Worm (Caenorhabditis elegans) whole organism, L4 larva: Measurements from ENCODE around the gene F49C12.7.
"Not testable (repeated sequence)": the region's sequence is repeated elsewhere in the genome, so short reads cannot be mapped to it uniquely, and the experiment has no call there.

Experiments used
- D1046.2 ChIP-seq: fragments of 200-800 bp; sonication (Bioruptor generic); IDR thresholded peaks from 2 replicates; pipeline ENCODE4 v1.3.6; 2022; ENCODE audit warnings: missing genetic modification characterization, missing compliant biosample characterization
- R02D3.7 ChIP-seq: fragments of 150-350 bp; sonication (generic microtip); optimal IDR thresholded peaks from 3 replicates; lab custom pipeline; 2014; ENCODE audit warnings: missing biosample characterization, missing genetic modification characterization
- Y105C5A.15 ChIP-seq: fragments of 200-800 bp; sonication (Bioruptor generic); IDR thresholded peaks from 2 replicates; pipeline ENCODE4 v1.3.6; 2022; ENCODE audit warnings: missing genetic modification characterization, missing compliant biosample characterization
- Y48G9A.11 ChIP-seq: fragments of 200-800 bp; sonication (Bioruptor generic); IDR thresholded peaks from 2 replicates; pipeline ENCODE4 v1.3.6; 2022; ENCODE audit warnings: missing genetic modification reagents, missing genetic modification characterization, missing compliant biosample characterization
- aha-1 ChIP-seq: fragments of 150-350 bp; peaks from one replicate; lab custom pipeline; 2014; ENCODE audit warnings: missing biosample characterization, missing genetic modification characterization
- aly-2 ChIP-seq: sonication (generic microtip); optimal IDR thresholded peaks from 2 replicates; lab custom pipeline; 2018; ENCODE audit warnings: missing biosample characterization, missing genetic modification characterization
- ceh-28 ChIP-seq: fragments of 150-350 bp; optimal IDR thresholded peaks from 2 replicates; lab custom pipeline; 2014; ENCODE audit warnings: missing biosample characterization, missing genetic modification reagents, missing genetic modification characterization
- ceh-44 ChIP-seq: fragments of 200-800 bp; sonication (Bioruptor generic); IDR thresholded peaks from 2 replicates; pipeline ENCODE4 v1.3.6; 2022; ENCODE audit warnings: missing genetic modification reagents, missing genetic modification characterization, missing compliant biosample characterization
- ces-1 ChIP-seq: fragments of 150-350 bp; sonication (generic microtip); optimal IDR thresholded peaks from 4 replicates; lab custom pipeline; 2014; ENCODE audit warnings: missing biosample characterization, missing genetic modification reagents, missing genetic modification characterization
- daf-12 ChIP-seq: fragments of 150-350 bp; optimal IDR thresholded peaks from 2 replicates; lab custom pipeline; 2014; ENCODE audit warnings: missing biosample characterization, missing genetic modification reagents, missing genetic modification characterization
- dmd-6 ChIP-seq: fragments of 200-800 bp; sonication (Bioruptor generic); IDR thresholded peaks from 2 replicates; pipeline ENCODE4 v1.3.6; 2022; ENCODE audit warnings: missing genetic modification reagents, missing genetic modification characterization, missing compliant biosample characterization
- egl-43 ChIP-seq: fragments of 200-800 bp; sonication (Bioruptor generic); IDR thresholded peaks from 2 replicates; pipeline ENCODE4 v1.3.6; 2022; ENCODE audit warnings: missing genetic modification reagents, missing genetic modification characterization, missing compliant biosample characterization
- gei-8 ChIP-seq: fragments of 200-800 bp; sonication (Bioruptor generic); optimal IDR thresholded peaks from 2 replicates; lab custom pipeline; 2018; ENCODE audit warnings: mild to moderate bottlenecking, missing genetic modification characterization, missing compliant biosample characterization
- hif-1 ChIP-seq, 2 experiments: sonication (generic microtip); optimal IDR thresholded peaks; 2 replicates each; lab custom pipeline; 2016 to 2017; ENCODE audit warnings: missing compliant biosample characterization in 2 of 2, missing genetic modification characterization in 2 of 2, missing genetic modification reagents in 2 of 2, missing genotype in 2 of 2, mild to moderate bottlenecking in 1 of 2
- hmg-1.1 ChIP-seq: fragments of 200-800 bp; sonication (Bioruptor generic); IDR thresholded peaks from 2 replicates; pipeline ENCODE4 v1.3.6; 2022; ENCODE audit warnings: missing genetic modification reagents, missing genetic modification characterization, missing compliant biosample characterization
- jun-1 ChIP-seq: fragments of 150-350 bp; optimal IDR thresholded peaks from 2 replicates; lab custom pipeline; 2014; ENCODE audit warnings: missing biosample characterization, missing genetic modification reagents, missing genetic modification characterization
- lim-7 ChIP-seq: fragments of 200-800 bp; sonication (Bioruptor generic); IDR thresholded peaks from 2 replicates; pipeline ENCODE4 v1.3.6; 2022; ENCODE audit warnings: missing genetic modification characterization, missing compliant biosample characterization
- lin-13 ChIP-seq: fragments of 150-350 bp; optimal IDR thresholded peaks from 2 replicates; lab custom pipeline; 2014; ENCODE audit warnings: missing biosample characterization, missing genetic modification reagents, missing genetic modification characterization
- lir-3 ChIP-seq: sonication (generic microtip); optimal IDR thresholded peaks from 2 replicates; lab custom pipeline; 2016; ENCODE audit warnings: mild to moderate bottlenecking, missing genetic modification characterization, missing compliant biosample characterization
- mdl-1 ChIP-seq, 2 experiments: fragments of 150-350 bp in 1 of 2; sonication (generic microtip) in 1 of 2; optimal IDR thresholded peaks; 2 replicates each; lab custom pipeline; 2014 to 2017; ENCODE audit warnings: missing biosample characterization in 2 of 2, missing genetic modification characterization in 2 of 2
- mes-2 ChIP-seq: sonication (generic microtip); optimal IDR thresholded peaks from 2 replicates; lab custom pipeline; 2016; ENCODE audit warnings: missing genotype, mild to moderate bottlenecking, missing genetic modification characterization, missing compliant biosample characterization; ENCODE audit not compliant: poor library complexity, severe bottlenecking
- nhr-10 ChIP-seq: fragments of 150-350 bp; optimal IDR thresholded peaks from 2 replicates; lab custom pipeline; 2014; ENCODE audit warnings: missing biosample characterization, missing genetic modification characterization
- nhr-11 ChIP-seq: fragments of 150-350 bp; optimal IDR thresholded peaks from 2 replicates; lab custom pipeline; 2014; ENCODE audit warnings: missing biosample characterization, missing genetic modification characterization
- nhr-111 ChIP-seq: fragments of 200-800 bp; sonication (Bioruptor generic); optimal IDR thresholded peaks from 2 replicates; lab custom pipeline; 2018; ENCODE audit warnings: mild to moderate bottlenecking, missing genetic modification characterization, missing compliant biosample characterization
- nhr-237 ChIP-seq: sonication (generic microtip); optimal IDR thresholded peaks from 2 replicates; lab custom pipeline; 2017; ENCODE audit warnings: missing biosample characterization, missing genetic modification characterization
- nhr-28 ChIP-seq: fragments of 150-350 bp; optimal IDR thresholded peaks from 2 replicates; lab custom pipeline; 2014; ENCODE audit warnings: missing biosample characterization, missing genetic modification characterization
- nhr-48 ChIP-seq: sonication (generic microtip); optimal IDR thresholded peaks from 2 replicates; lab custom pipeline; 2016; ENCODE audit warnings: mild to moderate bottlenecking, missing genetic modification characterization, missing compliant biosample characterization
- pqm-1 ChIP-seq: sonication (generic microtip); optimal IDR thresholded peaks from 2 replicates; lab custom pipeline; 2017; ENCODE audit warnings: missing biosample characterization, missing genetic modification characterization
- sdz-12 ChIP-seq: fragments of 200-800 bp; sonication (Bioruptor generic); optimal IDR thresholded peaks from 2 replicates; lab custom pipeline; 2018; ENCODE audit warnings: mild to moderate bottlenecking, missing genetic modification characterization, missing compliant biosample characterization
- set-16 ChIP-seq: fragments of 200-800 bp; sonication (Bioruptor generic); IDR thresholded peaks from 2 replicates; pipeline ENCODE4 v1.3.6; 2022; ENCODE audit warnings: missing genetic modification reagents, missing genetic modification characterization, missing compliant biosample characterization
- tra-1 ChIP-seq: fragments of 200-800 bp; sonication (Bioruptor generic); IDR thresholded peaks from 2 replicates; pipeline ENCODE4 v1.3.6; 2022; ENCODE audit warnings: missing genetic modification reagents, missing genetic modification characterization, missing compliant biosample characterization
- unc-62 ChIP-seq, 3 experiments: fragments of 150-350 bp in 1 of 3; sonication (generic microtip); optimal IDR thresholded peaks in 2 of 3; peaks in 1 of 3; 1 replicate in 1 of 3; 2 replicates in 2 of 3; lab custom pipeline; 2014 to 2017; ENCODE audit warnings: missing biosample characterization in 3 of 3, missing genetic modification characterization in 3 of 3, missing genetic modification reagents in 3 of 3, missing genotype in 1 of 3
- vab-7 ChIP-seq: fragments of 200-800 bp; sonication (Bioruptor generic); IDR thresholded peaks from 2 replicates; pipeline ENCODE4 v1.3.6; 2022; ENCODE audit warnings: missing genetic modification reagents, missing genetic modification characterization, missing compliant biosample characterization
- zfp-2 ChIP-seq: sonication (generic microtip); optimal IDR thresholded peaks from 2 replicates; lab custom pipeline; 2016; ENCODE audit warnings: mild to moderate bottlenecking, missing genetic modification characterization, missing compliant biosample characterization
- zfp-3 ChIP-seq: fragments of 200-800 bp; sonication (Bioruptor generic); conservative IDR thresholded peaks from 2 replicates; pipeline ENCODE4 v1.3.6; 2022; ENCODE audit warnings: missing genetic modification reagents, missing genetic modification characterization, missing compliant biosample characterization
- ztf-11 ChIP-seq: fragments of 150-350 bp; optimal IDR thresholded peaks from 2 replicates; lab custom pipeline; 2014; ENCODE audit warnings: missing biosample characterization, missing genetic modification characterization

F49C12.7 gene

ce11 chrIV:9286305-9286704, 26.4 kb downstream of the F49C12.7 start, which contains the start of gene nhr-267:
Gene nhr-267 (minus strand): TSS chrIV:9286405.
- TF ChIP-seq mdl-1 (tag; optimal IDR thresholded peaks at IDR 0.05; lab: Kevin White, UChicago); dmd-6 (GFP tag; lab: Robert Waterston, UW); ceh-28: not testable (repeated sequence)

DNA sequence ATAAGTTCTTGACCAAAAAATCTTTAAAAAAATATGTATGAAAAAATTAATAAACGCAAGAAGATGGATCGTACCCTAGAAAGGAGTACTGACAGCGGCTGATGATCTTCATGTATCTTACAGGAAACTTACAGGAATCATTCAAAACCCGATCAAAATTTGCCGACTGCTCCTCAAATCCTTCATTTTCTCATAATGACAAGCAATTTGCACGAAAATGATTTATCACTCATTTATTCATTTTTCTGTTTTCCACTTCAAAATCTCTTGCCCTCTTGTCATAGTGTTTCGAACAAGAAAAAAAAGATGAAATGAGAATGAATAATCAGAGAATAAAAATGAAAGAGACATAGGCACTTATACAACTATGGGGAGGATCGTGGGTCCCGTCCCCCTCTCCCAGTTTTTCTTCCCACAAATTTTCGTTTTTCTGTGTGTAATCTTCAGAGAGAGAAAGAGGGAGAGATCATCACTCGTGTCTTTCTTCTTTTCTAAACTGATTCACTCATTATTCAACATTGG, 38.7 kb downstream of the F49C12.7 start, which contains the start of gene nmy-3:
nmy-3 (plus strand) TSS at position 472 of the 522 bp plus-strand sequence.
- TF ChIP-seq ztf-11 (tag; lab: Kevin White, UChicago) (no peak), pqm-1 (tag; lab: Kevin White, UChicago) (no peak), unc-62 (GFP tag; optimal IDR thresholded peaks at IDR 0.05 in 1 of 2; lab: Kevin White, UChicago) (peak in 1 of 2 experiments; percentile 91), unc-62 (tag; optimal IDR thresholded peaks at IDR 0.05; lab: Kevin White, UChicago) (no peak), nhr-10 (tag; lab: Kevin White, UChicago) (no peak), sdz-12 (GFP tag; lab: Kevin White, UChicago) (no peak), jun-1 (no peak), lim-7 (no peak)

ce11 chrIV:9269796-9270195, 42.9 kb downstream of the F49C12.7 start, which contains the start of gene flh-3:
Gene flh-3 (plus strand): TSS chrIV:9270096.
- TF ChIP-seq sdz-12 (GFP tag; lab: Kevin White, UChicago) (no peak), daf-12 (tag; lab: Kevin White, UChicago) (no peak), nhr-11 (tag; lab: Kevin White, UChicago) (no peak), aly-2 (tag; lab: Kevin White, UChicago) (no peak), D1046.2 (GFP tag; lab: Robert Waterston, UW) (no peak), zfp-2 (tag; lab: Kevin White, UChicago) (no peak), set-16 (GFP tag; lab: Robert Waterston, UW) (no peak), hmg-1.1 (GFP tag; lab: Robert Waterston, UW) (no peak), tra-1 (GFP tag; lab: Robert Waterston, UW) (no peak), R02D3.7 (tag; lab: Kevin White, UChicago) (no peak), egl-43 (GFP tag; lab: Robert Waterston, UW) (no peak), nhr-111 (GFP tag; lab: Kevin White, UChicago) (no peak), aha-1 (tag; lab: Kevin White, UChicago) (no peak), lin-13 (GFP tag; lab: Kevin White, UChicago) (no peak), gei-8 (GFP tag; lab: Kevin White, UChicago) (no peak), mes-2 (tag; lab: Kevin White, UChicago) (no peak), nhr-237 (tag; lab: Kevin White, UChicago) (no peak), zfp-3 (no peak)
- TF ChIP-seq, all 104 proteins: peak for 0

ce11 chrIV:9268916-9269315, 43.8 kb downstream of the F49C12.7 start:
- TF ChIP-seq ceh-44 (GFP tag; lab: Robert Waterston, UW) (no peak), nhr-48 (tag; lab: Kevin White, UChicago) (no peak), lir-3 (tag; lab: Kevin White, UChicago) (no peak), Y105C5A.15 (GFP tag; lab: Robert Waterston, UW) (no peak), zfp-2 (tag; lab: Kevin White, UChicago) (no peak), Y48G9A.11 (GFP tag; lab: Robert Waterston, UW) (no peak), vab-7 (no peak), egl-43 (GFP tag; lab: Robert Waterston, UW) (no peak)

DNA sequence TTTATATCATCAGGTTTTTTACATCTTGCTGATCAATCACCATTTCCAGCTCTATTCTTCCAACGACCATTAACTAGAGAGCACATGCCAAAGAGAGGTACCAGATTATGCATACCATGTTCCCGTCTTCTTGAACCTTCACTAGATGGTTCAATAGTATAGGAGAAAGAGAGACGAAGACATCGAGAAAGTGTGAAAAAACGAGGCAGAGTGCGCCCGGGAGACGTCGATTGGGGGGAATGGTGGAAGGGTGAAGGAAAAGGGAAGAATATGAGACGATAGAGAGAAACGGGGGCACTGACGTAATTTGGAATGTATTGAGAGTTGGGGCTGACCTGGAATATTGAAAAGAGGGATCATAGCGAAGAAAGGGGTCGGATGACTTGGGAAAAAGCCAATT, 45.1 kb downstream of the F49C12.7 start:
- TF ChIP-seq gei-8 (GFP tag; lab: Kevin White, UChicago) (no peak), jun-1 (no peak), ztf-11 (tag; lab: Kevin White, UChicago) (no peak), ces-1 (GFP tag; lab: Kevin White, UChicago) (no peak), hif-1 (tag; optimal IDR thresholded peaks at IDR 0.05; lab: Kevin White, UChicago) (no peak), nhr-28 (no peak)
